Worm (Caenorhabditis elegans) whole organism, young adult: ENCODE data around the gene M03F8.6.

Experiments used
- B0261.1 ChIP-seq: sonication (generic microtip); optimal IDR thresholded peaks from 2 replicates; lab custom pipeline; 2016; ENCODE audit warnings: mild to moderate bottlenecking, missing genetic modification characterization, moderate library complexity, missing compliant biosample characterization
- F57A8.1 ChIP-seq: fragments of 200-800 bp; sonication (Bioruptor generic); optimal IDR thresholded peaks from 2 replicates; lab custom pipeline; 2018; ENCODE audit warnings: mild to moderate bottlenecking, missing genetic modification characterization, moderate library complexity, missing compliant biosample characterization
- Y95B8A.8 ChIP-seq: fragments of 200-800 bp; sonication (Bioruptor generic); IDR thresholded peaks from 2 replicates; pipeline ENCODE4 v1.3.6; 2022; ENCODE audit warnings: missing genetic modification reagents, missing genetic modification characterization, missing compliant biosample characterization
- ama-1 ChIP-seq, 3 experiments: fragments of 150-350 bp in 1 of 3; sonication (generic microtip) in 2 of 3; optimal IDR thresholded peaks; 2 replicates each; lab custom pipeline; 2014 to 2018; ENCODE audit warnings: missing biosample characterization in 2 of 3, missing genetic modification characterization in 2 of 3, missing genetic modification reagents in 2 of 3
- aptf-3 ChIP-seq: fragments of 200-800 bp; sonication (Bioruptor generic); IDR thresholded peaks from 2 replicates; pipeline ENCODE4 v1.3.6; 2022; ENCODE audit warnings: missing genetic modification characterization, missing compliant biosample characterization
- ets-4 ChIP-seq: fragments of 200-800 bp; sonication (Bioruptor generic); optimal IDR thresholded peaks from 2 replicates; lab custom pipeline; 2018; ENCODE audit warnings: mild to moderate bottlenecking, missing genetic modification characterization, missing compliant biosample characterization
- gei-17 ChIP-seq: fragments of 200-800 bp; sonication (Bioruptor generic); optimal IDR thresholded peaks from 2 replicates; lab custom pipeline; 2018; ENCODE audit warnings: mild to moderate bottlenecking, missing genetic modification characterization, missing compliant biosample characterization
- hlh-26 ChIP-seq: fragments of 200-800 bp; sonication (Bioruptor generic); conservative IDR thresholded peaks from 2 replicates; pipeline ENCODE4 v1.3.6; 2022; ENCODE audit warnings: missing genetic modification reagents, missing genetic modification characterization, missing compliant biosample characterization
- ztf-25 ChIP-seq: fragments of 200-800 bp; sonication (Bioruptor generic); IDR thresholded peaks from 2 replicates; pipeline ENCODE4 v1.3.6; 2022; ENCODE audit warnings: missing genetic modification reagents, missing genetic modification characterization, missing compliant biosample characterization

The M03F8.6 gene

DNA sequence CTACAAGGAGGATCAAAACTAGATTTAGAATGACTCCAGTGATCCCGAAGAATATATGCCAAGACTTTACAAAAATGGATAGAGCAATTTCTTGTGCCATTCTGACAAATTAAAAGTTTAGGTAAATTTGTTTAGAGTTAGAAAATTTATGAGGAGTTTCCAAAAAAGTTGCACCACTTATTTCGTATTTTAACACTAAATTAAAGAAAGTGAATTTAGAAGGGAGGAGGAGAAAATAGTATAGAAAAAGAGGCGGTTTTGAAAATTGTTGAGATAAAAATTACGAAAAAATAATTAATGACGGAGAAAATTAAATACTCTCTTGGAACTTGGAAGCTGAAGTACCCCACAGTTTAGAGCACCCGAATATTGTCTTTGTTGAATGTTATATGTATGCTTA lies 48.4 kb downstream of the M03F8.6 start, which contains the start of gene srd-15:
TSS of gene srd-15 (minus strand) at position 101 of the 400 bp plus-strand sequence.
- TF ChIP-seq ama-1 (optimal IDR thresholded peaks at IDR 0.05; lab: Kevin White, UChicago): no peak
- no peak for TF ChIP-seq ama-1 (GFP tag; optimal IDR thresholded peaks at IDR 0.05; lab: Kevin White, UChicago)
- TF ChIP-seq aptf-3 (GFP tag; lab: Robert Waterston, UW): no peak
- TF ChIP-seq ztf-25 (GFP tag; lab: Robert Waterston, UW): no peak
- no peak for TF ChIP-seq F57A8.1 (GFP tag; lab: Kevin White, UChicago)
- TF ChIP-seq ets-4 (GFP tag; lab: Kevin White, UChicago): no peak
- TF ChIP-seq hlh-26 (GFP tag; lab: Robert Waterston, UW): no peak
- TF ChIP-seq gei-17 (GFP tag; lab: Kevin White, UChicago): no peak
- no peak for TF ChIP-seq B0261.1 (tag; lab: Kevin White, UChicago)
- no peak for TF ChIP-seq Y95B8A.8 (GFP tag; lab: Robert Waterston, UW)
- TF ChIP-seq, all 124 proteins: peak for 0
